Worm (Caenorhabditis elegans) whole organism, early embryonic: ENCODE data around the gene cysl-2.

Experiments
- F13C5.2 ChIP-seq: sonication (generic microtip); optimal IDR thresholded peaks from 2 replicates; lab custom pipeline; 2017; ENCODE audit warnings: mild to moderate bottlenecking, missing genetic modification characterization, inconsistent platforms, missing compliant biosample characterization
- ama-1 ChIP-seq: fragments of 150-350 bp; optimal IDR thresholded peaks from 2 replicates; lab custom pipeline; 2014
- ets-7 ChIP-seq: sonication (generic microtip); optimal IDR thresholded peaks from 2 replicates; lab custom pipeline; 2016; ENCODE audit warnings: missing genotype, missing genetic modification characterization, missing compliant biosample characterization
- flt-1 ChIP-seq: fragments of 200-800 bp; sonication (Bioruptor generic); IDR thresholded peaks from 2 replicates; pipeline ENCODE4 v1.3.6; 2022; ENCODE audit warnings: missing genetic modification characterization, missing compliant biosample characterization
- hnd-1 ChIP-seq: sonication (generic microtip); optimal IDR thresholded peaks from 2 replicates; lab custom pipeline; 2016; ENCODE audit warnings: missing genetic modification characterization, missing compliant biosample characterization
- scrt-1 ChIP-seq: fragments of 200-800 bp; sonication (Bioruptor generic); IDR thresholded peaks from 2 replicates; pipeline ENCODE4 v1.3.6; 2022; ENCODE audit warnings: missing genetic modification characterization, missing compliant biosample characterization
- sea-1 ChIP-seq: fragments of 200-800 bp; sonication (Bioruptor generic); conservative IDR thresholded peaks from 2 replicates; pipeline ENCODE4 v1.3.6; 2022; ENCODE audit warnings: missing genetic modification characterization, missing compliant biosample characterization
- tbx-11 ChIP-seq: fragments of 200-800 bp; sonication (Bioruptor generic); IDR thresholded peaks from 2 replicates; pipeline ENCODE4 v1.3.6; 2022; ENCODE audit warnings: missing genetic modification characterization, missing compliant biosample characterization
- tbx-37 ChIP-seq: fragments of 200-800 bp; sonication (Bioruptor generic); conservative IDR thresholded peaks from 2 replicates; pipeline ENCODE4 v1.3.6; 2022; ENCODE audit warnings: missing genetic modification reagents, missing genetic modification characterization, missing compliant biosample characterization

ce11 chrII:14540551-14540950 lies 46.3 kb upstream of the cysl-2 start:
- no peak for TF ChIP-seq tbx-37 (GFP tag; lab: Robert Waterston, UW)
- TF ChIP-seq sea-1 (GFP tag; lab: Robert Waterston, UW): no peak
- TF ChIP-seq tbx-11: no peak
- TF ChIP-seq ets-7 (tag; lab: Kevin White, UChicago): no peak
- no peak for TF ChIP-seq ama-1 (lab: Kevin White, UChicago)
- TF ChIP-seq flt-1 (GFP tag; lab: Robert Waterston, UW): no peak
- TF ChIP-seq hnd-1 (tag; lab: Kevin White, UChicago): no peak
- no peak for TF ChIP-seq F13C5.2
- TF ChIP-seq scrt-1: no peak
